Worm (Caenorhabditis elegans) whole organism, L4 larva: ENCODE results near the gene Y42G9A.3.

Experiments
- D1046.2 ChIP-seq: fragments of 200-800 bp; sonication (Bioruptor generic); IDR thresholded peaks from 2 replicates; pipeline ENCODE4 v1.3.6; 2022; ENCODE audit warnings: missing genetic modification characterization, missing compliant biosample characterization
- F10B5.3 ChIP-seq: sonication (generic microtip); optimal IDR thresholded peaks from 2 replicates; lab custom pipeline; 2016; ENCODE audit warnings: mild to moderate bottlenecking, missing genetic modification characterization, missing compliant biosample characterization
- F26F4.8 ChIP-seq: fragments of 200-800 bp; sonication (Bioruptor generic); conservative IDR thresholded peaks from 2 replicates; pipeline ENCODE4 v1.3.6; 2022; ENCODE audit warnings: missing genetic modification characterization, missing compliant biosample characterization
- F44E2.7 ChIP-seq: fragments of 200-800 bp; sonication (Bioruptor generic); IDR thresholded peaks from 2 replicates; pipeline ENCODE4 v2.1.2; 2022; ENCODE audit warnings: missing genetic modification characterization, missing compliant biosample characterization
- F49E8.2 ChIP-seq: sonication (generic microtip); optimal IDR thresholded peaks from 2 replicates; lab custom pipeline; 2016; ENCODE audit warnings: missing compliant biosample characterization, mild to moderate bottlenecking, missing genetic modification characterization, borderline replicate concordance
- R02D3.7 ChIP-seq: fragments of 150-350 bp; sonication (generic microtip); optimal IDR thresholded peaks from 3 replicates; lab custom pipeline; 2014; ENCODE audit warnings: missing biosample characterization, missing genetic modification characterization
- T20F7.1 ChIP-seq: fragments of 200-800 bp; sonication (Bioruptor generic); optimal IDR thresholded peaks from 2 replicates; lab custom pipeline; 2018; ENCODE audit warnings: mild to moderate bottlenecking, missing genetic modification characterization, missing compliant biosample characterization
- Y48G9A.11 ChIP-seq: fragments of 200-800 bp; sonication (Bioruptor generic); IDR thresholded peaks from 2 replicates; pipeline ENCODE4 v1.3.6; 2022; ENCODE audit warnings: missing genetic modification reagents, missing genetic modification characterization, missing compliant biosample characterization
- Y5F2A.4 ChIP-seq: fragments of 200-800 bp; sonication (Bioruptor generic); optimal IDR thresholded peaks from 2 replicates; lab custom pipeline; 2018; ENCODE audit warnings: mild to moderate bottlenecking, missing genetic modification characterization, missing compliant biosample characterization
- Y75B8A.6 ChIP-seq: fragments of 200-800 bp; sonication (Bioruptor generic); IDR thresholded peaks from 2 replicates; pipeline ENCODE4 v1.3.6; 2022; ENCODE audit warnings: missing genetic modification reagents, missing genetic modification characterization, missing compliant biosample characterization
- arid-1 ChIP-seq: fragments of 200-800 bp; sonication (Bioruptor generic); conservative IDR thresholded peaks from 2 replicates; pipeline ENCODE4 v1.3.6; 2022; ENCODE audit warnings: missing genetic modification reagents, missing genetic modification characterization, missing compliant biosample characterization
- ceh-28 ChIP-seq: fragments of 150-350 bp; optimal IDR thresholded peaks from 2 replicates; lab custom pipeline; 2014; ENCODE audit warnings: missing biosample characterization, missing genetic modification reagents, missing genetic modification characterization
- ceh-32 ChIP-seq: sonication (generic microtip); optimal IDR thresholded peaks from 2 replicates; lab custom pipeline; 2016; ENCODE audit warnings: mild to moderate bottlenecking, missing genetic modification characterization, missing compliant biosample characterization; ENCODE audit not compliant: poor library complexity
- ceh-62 ChIP-seq: sonication (generic microtip); optimal IDR thresholded peaks from 2 replicates; lab custom pipeline; 2017; ENCODE audit warnings: missing biosample characterization, missing genetic modification characterization
- cey-2 ChIP-seq: sonication (generic microtip); optimal IDR thresholded peaks from 3 replicates; lab custom pipeline; 2017; ENCODE audit warnings: missing genetic modification characterization, mild to moderate bottlenecking, missing compliant biosample characterization, antibody characterized with exemption, borderline replicate concordance; ENCODE audit not compliant: insufficient read depth
- daf-12 ChIP-seq: fragments of 150-350 bp; optimal IDR thresholded peaks from 2 replicates; lab custom pipeline; 2014; ENCODE audit warnings: missing biosample characterization, missing genetic modification reagents, missing genetic modification characterization
- daf-16 ChIP-seq, 3 experiments: sonication (generic microtip); optimal IDR thresholded peaks; 2 replicates each; lab custom pipeline; 2016 to 2017; ENCODE audit warnings: missing genetic modification characterization in 3 of 3, missing genetic modification reagents in 3 of 3, mild to moderate bottlenecking in 2 of 3, missing compliant biosample characterization in 2 of 3, missing biosample characterization in 1 of 3, moderate library complexity in 1 of 3
- duxl-1 ChIP-seq: sonication (generic microtip); optimal IDR thresholded peaks from 2 replicates; lab custom pipeline; 2016; ENCODE audit warnings: mild to moderate bottlenecking, missing genetic modification characterization, moderate library complexity, missing compliant biosample characterization; ENCODE audit not compliant: poor library complexity
- dve-1 ChIP-seq: sonication (generic microtip); optimal IDR thresholded peaks from 2 replicates; lab custom pipeline; 2017; ENCODE audit warnings: antibody characterized with exemption, mild to moderate bottlenecking, missing genetic modification characterization, missing compliant biosample characterization; ENCODE audit not compliant: insufficient read depth
- egl-27 ChIP-seq: sonication (generic microtip); optimal IDR thresholded peaks from 3 replicates; lab custom pipeline; 2017; ENCODE audit warnings: missing biosample characterization, missing genetic modification reagents, missing genetic modification characterization
- hlh-11 ChIP-seq: fragments of 200-800 bp; sonication (Bioruptor generic); optimal IDR thresholded peaks from 2 replicates; lab custom pipeline; 2018; ENCODE audit warnings: mild to moderate bottlenecking, missing genetic modification characterization, missing compliant biosample characterization
- hmg-1.1 ChIP-seq: fragments of 200-800 bp; sonication (Bioruptor generic); IDR thresholded peaks from 2 replicates; pipeline ENCODE4 v1.3.6; 2022; ENCODE audit warnings: missing genetic modification reagents, missing genetic modification characterization, missing compliant biosample characterization
- jun-1 ChIP-seq: fragments of 150-350 bp; optimal IDR thresholded peaks from 2 replicates; lab custom pipeline; 2014; ENCODE audit warnings: missing biosample characterization, missing genetic modification reagents, missing genetic modification characterization
- lin-15B ChIP-seq: fragments of 150-350 bp; sonication (generic microtip); optimal IDR thresholded peaks from 3 replicates; lab custom pipeline; 2014; ENCODE audit warnings: missing biosample characterization, missing genetic modification characterization
- lin-38 ChIP-seq: fragments of 200-800 bp; sonication (Bioruptor generic); IDR thresholded peaks from 2 replicates; pipeline ENCODE4 v1.3.6; 2022; ENCODE audit warnings: missing genetic modification reagents, missing genetic modification characterization, missing compliant biosample characterization
- lin-39 ChIP-seq: fragments of 150-350 bp; optimal IDR thresholded peaks from 2 replicates; lab custom pipeline; 2014; ENCODE audit warnings: missing biosample characterization, missing genetic modification reagents, missing genetic modification characterization
- lsy-2 ChIP-seq, 2 experiments: fragments of 150-350 bp in 1 of 2; sonication (generic microtip) in 1 of 2; optimal IDR thresholded peaks; 2 replicates each; lab custom pipeline; 2014 to 2017; ENCODE audit warnings: missing biosample characterization in 2 of 2, missing genetic modification characterization in 2 of 2
- mdt-29 ChIP-seq: fragments of 200-800 bp; sonication (Bioruptor generic); IDR thresholded peaks from 2 replicates; pipeline ENCODE4 v1.3.6; 2022; ENCODE audit warnings: missing genetic modification reagents, missing genetic modification characterization, missing compliant biosample characterization
- mep-1 ChIP-seq: fragments of 150-350 bp; sonication (generic microtip); optimal IDR thresholded peaks from 3 replicates; lab custom pipeline; 2014; ENCODE audit warnings: missing biosample characterization, missing genetic modification characterization
- mes-2 ChIP-seq: sonication (generic microtip); optimal IDR thresholded peaks from 2 replicates; lab custom pipeline; 2016; ENCODE audit warnings: missing genotype, mild to moderate bottlenecking, missing genetic modification characterization, missing compliant biosample characterization; ENCODE audit not compliant: poor library complexity, severe bottlenecking
- nhr-111 ChIP-seq: fragments of 200-800 bp; sonication (Bioruptor generic); optimal IDR thresholded peaks from 2 replicates; lab custom pipeline; 2018; ENCODE audit warnings: mild to moderate bottlenecking, missing genetic modification characterization, missing compliant biosample characterization
- nhr-28 ChIP-seq: fragments of 150-350 bp; optimal IDR thresholded peaks from 2 replicates; lab custom pipeline; 2014; ENCODE audit warnings: missing biosample characterization, missing genetic modification characterization
- nhr-42 ChIP-seq: fragments of 200-800 bp; sonication (Bioruptor generic); IDR thresholded peaks from 2 replicates; pipeline ENCODE4 v1.3.6; 2022; ENCODE audit warnings: missing genetic modification characterization, missing compliant biosample characterization
- nhr-48 ChIP-seq: sonication (generic microtip); optimal IDR thresholded peaks from 2 replicates; lab custom pipeline; 2016; ENCODE audit warnings: mild to moderate bottlenecking, missing genetic modification characterization, missing compliant biosample characterization
- nhr-6 ChIP-seq: fragments of 150-350 bp; optimal IDR thresholded peaks from 2 replicates; lab custom pipeline; 2014; ENCODE audit warnings: missing biosample characterization, missing genetic modification characterization
- nhr-77 ChIP-seq: fragments of 150-350 bp; optimal IDR thresholded peaks from 2 replicates; lab custom pipeline; 2014; ENCODE audit warnings: missing biosample characterization, missing genetic modification characterization
- saeg-2 ChIP-seq: fragments of 200-800 bp; sonication (Bioruptor generic); IDR thresholded peaks from 2 replicates; pipeline ENCODE4 v1.3.6; 2022; ENCODE audit warnings: missing genetic modification reagents, missing genetic modification characterization, missing compliant biosample characterization
- spr-1 ChIP-seq: sonication (generic microtip); optimal IDR thresholded peaks from 2 replicates; lab custom pipeline; 2016; ENCODE audit warnings: mild to moderate bottlenecking, missing genetic modification characterization, missing compliant biosample characterization
- vab-7 ChIP-seq: fragments of 200-800 bp; sonication (Bioruptor generic); IDR thresholded peaks from 2 replicates; pipeline ENCODE4 v1.3.6; 2022; ENCODE audit warnings: missing genetic modification reagents, missing genetic modification characterization, missing compliant biosample characterization
- zfp-2 ChIP-seq: sonication (generic microtip); optimal IDR thresholded peaks from 2 replicates; lab custom pipeline; 2016; ENCODE audit warnings: mild to moderate bottlenecking, missing genetic modification characterization, missing compliant biosample characterization
- zfp-3 ChIP-seq: fragments of 200-800 bp; sonication (Bioruptor generic); conservative IDR thresholded peaks from 2 replicates; pipeline ENCODE4 v1.3.6; 2022; ENCODE audit warnings: missing genetic modification reagents, missing genetic modification characterization, missing compliant biosample characterization
- ztf-11 ChIP-seq: fragments of 150-350 bp; optimal IDR thresholded peaks from 2 replicates; lab custom pipeline; 2014; ENCODE audit warnings: missing biosample characterization, missing genetic modification characterization

The Y42G9A.3 gene

DNA sequence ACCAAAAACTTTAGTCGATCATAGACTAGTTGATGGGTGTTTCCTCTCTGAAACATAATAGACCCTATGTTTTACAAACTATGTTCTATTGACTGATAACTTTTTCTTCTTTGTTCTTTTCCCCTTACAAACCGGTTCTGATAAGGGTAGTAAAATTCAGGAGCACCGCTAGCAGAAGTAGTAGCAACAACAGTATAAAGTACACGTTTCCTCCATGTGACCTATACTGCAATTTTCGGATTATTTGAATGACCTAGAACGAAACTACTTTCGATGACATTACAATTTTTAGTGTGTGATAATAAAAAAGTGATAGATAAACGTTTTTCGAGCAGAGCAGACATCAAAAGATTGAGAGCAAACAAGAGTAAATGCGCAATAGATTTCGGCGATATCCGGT is 34.2 kb downstream of the Y42G9A.3 start (continued):
- TF ChIP-seq Y5F2A.4 (GFP tag; lab: Kevin White, UChicago): no peak
- TF ChIP-seq nhr-77 (tag; lab: Kevin White, UChicago): peak; percentile 20
- peak; percentile 56 for TF ChIP-seq nhr-28
- no peak for TF ChIP-seq duxl-1 (tag; lab: Kevin White, UChicago)
- no peak for TF ChIP-seq lsy-2 (tag; optimal IDR thresholded peaks at IDR 0.05; lab: Kevin White, UChicago)
- no peak for TF ChIP-seq F49E8.2 (tag; lab: Kevin White, UChicago)
- peak; percentile 89 for TF ChIP-seq dve-1 (tag; lab: Kevin White, UChicago)
- no peak for TF ChIP-seq T20F7.1
- peak; percentile 78 for TF ChIP-seq hlh-11
- no peak for TF ChIP-seq R02D3.7 (tag; lab: Kevin White, UChicago)
- no peak for TF ChIP-seq F44E2.7
- TF ChIP-seq nhr-6 (tag; lab: Kevin White, UChicago): no peak

DNA sequence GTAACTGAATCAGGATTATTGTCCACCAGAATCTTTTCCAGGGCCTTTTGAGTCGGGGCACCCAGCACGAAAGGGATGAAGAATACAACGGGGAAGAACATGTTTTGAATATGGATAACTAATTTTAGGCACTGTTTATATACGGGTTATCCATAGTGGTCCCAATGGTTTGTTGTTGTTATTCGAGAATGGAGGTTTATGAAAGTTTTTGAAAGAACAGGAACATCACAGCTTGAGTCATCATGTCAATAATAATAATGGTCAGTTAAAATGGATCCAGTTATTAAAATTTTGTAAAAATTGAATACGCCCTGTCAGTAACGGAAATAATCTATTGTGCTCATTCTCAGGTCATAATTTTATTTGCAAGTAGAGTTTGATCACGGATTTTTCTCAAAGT is 37.1 kb downstream of the Y42G9A.3 start, which contains the start of gene nas-28:
TSS of gene nas-28 (minus strand) at position 101 of the 400 bp plus-strand sequence.
- TF ChIP-seq hmg-1.1 (GFP tag; lab: Robert Waterston, UW) (no peak), jun-1 (tag; lab: Kevin White, UChicago) (no peak), saeg-2 (GFP tag; lab: Robert Waterston, UW) (no peak)

- no peak for TF ChIP-seq cey-2 (tag; lab: Kevin White, UChicago)
- TF ChIP-seq mep-1: no peak
- TF ChIP-seq zfp-2: no peak
- TF ChIP-seq daf-12 (tag; lab: Kevin White, UChicago): no peak
- no peak for TF ChIP-seq F49E8.2 (tag; lab: Kevin White, UChicago)
These were observed 44.8 kb downstream of the Y42G9A.3 start, which contains the start of gene C23G10.5 for ce11 chrIII:6190810-6191209. Gene C23G10.5 (plus strand): TSS chrIII:6191110.

DNA sequence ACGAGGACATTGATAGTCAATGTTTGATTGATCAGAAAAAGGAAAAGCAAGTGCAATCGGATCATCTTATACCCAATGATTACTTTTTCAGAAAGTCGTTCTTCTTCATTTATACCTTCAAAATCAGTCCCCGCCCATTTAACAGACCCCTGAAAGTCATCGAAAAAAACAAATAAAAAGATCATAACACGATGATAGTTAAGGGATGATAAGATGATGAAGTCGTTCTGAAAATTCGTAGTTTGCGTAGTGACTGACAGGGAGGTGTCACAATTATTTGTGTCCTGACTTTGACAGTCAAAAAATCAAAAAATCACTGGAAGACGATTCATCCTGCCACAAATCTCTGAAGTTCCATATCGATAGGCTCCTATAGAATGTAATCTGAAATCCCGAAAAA is 48.4 kb downstream of the Y42G9A.3 start, which contains the start of gene ugt-66:
TSS of gene ugt-66 (minus strand) at position 101 of the 400 bp plus-strand sequence.
- TF ChIP-seq F10B5.3 (tag; lab: Kevin White, UChicago): no peak
- no peak for TF ChIP-seq saeg-2 (GFP tag; lab: Robert Waterston, UW)
- TF ChIP-seq ztf-11 (tag; lab: Kevin White, UChicago): no peak
- TF ChIP-seq egl-27 (tag; lab: Kevin White, UChicago): no peak
- no peak for TF ChIP-seq lin-15B
- TF ChIP-seq ceh-62: no peak
- no peak for TF ChIP-seq mes-2
- TF ChIP-seq F49E8.2 (tag; lab: Kevin White, UChicago): no peak
- TF ChIP-seq hlh-11: no peak
- TF ChIP-seq F44E2.7: no peak
- no peak for TF ChIP-seq spr-1 (tag; lab: Kevin White, UChicago)
- no peak for TF ChIP-seq jun-1 (tag; lab: Kevin White, UChicago)
- no peak for TF ChIP-seq vab-7 (GFP tag; lab: Robert Waterston, UW)
- no peak for TF ChIP-seq arid-1 (GFP tag; lab: Robert Waterston, UW)

ce11 chrIII:6195718-6196117 is 49.7 kb downstream of the Y42G9A.3 start:
- TF ChIP-seq ceh-32 (tag; lab: Kevin White, UChicago): no peak
- TF ChIP-seq nhr-111 (GFP tag; lab: Kevin White, UChicago): no peak
- TF ChIP-seq F49E8.2 (tag; lab: Kevin White, UChicago): peak; percentile 70
- TF ChIP-seq jun-1 (tag; lab: Kevin White, UChicago): no peak
- TF ChIP-seq zfp-3: no peak
- no peak for TF ChIP-seq nhr-42
- no peak for TF ChIP-seq mdt-29 (GFP tag; lab: Robert Waterston, UW)
- TF ChIP-seq D1046.2 (GFP tag; lab: Robert Waterston, UW): no peak
- 0 out of 2 replicates have a peak, but pooled peaks have one; percentile 29 for TF ChIP-seq Y48G9A.11
- TF ChIP-seq lin-39 (tag; lab: Kevin White, UChicago): no peak
- TF ChIP-seq daf-12 (tag; lab: Kevin White, UChicago): no peak
- TF ChIP-seq Y75B8A.6 (GFP tag; lab: Robert Waterston, UW): no peak
- no peak for TF ChIP-seq ceh-28
- TF ChIP-seq F26F4.8 (GFP tag; lab: Robert Waterston, UW): no peak
- TF ChIP-seq lin-38: peak; percentile 51
- no peak for TF ChIP-seq daf-16 (GFP tag; optimal IDR thresholded peaks at IDR 0.05; lab: Kevin White, UChicago)
- TF ChIP-seq daf-16 (tag; optimal IDR thresholded peaks at IDR 0.05; lab: Kevin White, UChicago): no peak
- no peak for TF ChIP-seq arid-1 (GFP tag; lab: Robert Waterston, UW)
- TF ChIP-seq nhr-48 (tag; lab: Kevin White, UChicago): no peak
- TF ChIP-seq vab-7 (GFP tag; lab: Robert Waterston, UW): no peak
